Worm (Caenorhabditis elegans): ENCODE results near the gene ZK381.8.

ZK381.8 gene

ce11 chrIV:6977089-6977558 lies 7.0 kb upstream of the ZK381.8 start, which contains the start of the genes pgl-1 and him-3:
Gene pgl-1 (minus strand): TSS chrIV:6977318.
Gene him-3 (plus strand): TSS chrIV:6977508.
- no peak for TF ChIP-seq hmg-1.1 (GFP tag; IDR thresholded peaks at IDR 0.05)
- TF ChIP-seq ztf-7 (tag; optimal IDR thresholded peaks at IDR 0.05) = no peak
- no peak for TF ChIP-seq ceh-28 (tag; optimal IDR thresholded peaks at IDR 0.05)
- no peak for TF ChIP-seq nhr-111 (GFP tag; optimal IDR thresholded peaks at IDR 0.05)
- TF ChIP-seq R02D3.7 (tag; optimal IDR thresholded peaks at IDR 0.05) = no peak
- TF ChIP-seq mep-1 (tag; optimal IDR thresholded peaks at IDR 0.05) = no peak
- TF ChIP-seq lin-15B (tag; optimal IDR thresholded peaks at IDR 0.05) = no peak
- TF ChIP-seq Y75B8A.6 (GFP tag; IDR thresholded peaks at IDR 0.05) = no peak
- TF ChIP-seq lin-38 (GFP tag; IDR thresholded peaks at IDR 0.05) = no peak
- TF ChIP-seq nhr-48 (tag; optimal IDR thresholded peaks at IDR 0.05) = no peak
- TF ChIP-seq daf-19 (GFP tag; conservative IDR thresholded peaks at IDR 0.05) = no peak
- no peak for TF ChIP-seq nhr-28 (tag; optimal IDR thresholded peaks at IDR 0.05)
- TF ChIP-seq snpc-4 (tag; optimal IDR thresholded peaks at IDR 0.05) = no peak
- no peak for TF ChIP-seq skn-1 (tag; optimal IDR thresholded peaks at IDR 0.05)
- no peak for TF ChIP-seq T20F7.1 (GFP tag; optimal IDR thresholded peaks at IDR 0.05)
- no peak for TF ChIP-seq mdl-1 (tag; optimal IDR thresholded peaks at IDR 0.05)

DNA sequence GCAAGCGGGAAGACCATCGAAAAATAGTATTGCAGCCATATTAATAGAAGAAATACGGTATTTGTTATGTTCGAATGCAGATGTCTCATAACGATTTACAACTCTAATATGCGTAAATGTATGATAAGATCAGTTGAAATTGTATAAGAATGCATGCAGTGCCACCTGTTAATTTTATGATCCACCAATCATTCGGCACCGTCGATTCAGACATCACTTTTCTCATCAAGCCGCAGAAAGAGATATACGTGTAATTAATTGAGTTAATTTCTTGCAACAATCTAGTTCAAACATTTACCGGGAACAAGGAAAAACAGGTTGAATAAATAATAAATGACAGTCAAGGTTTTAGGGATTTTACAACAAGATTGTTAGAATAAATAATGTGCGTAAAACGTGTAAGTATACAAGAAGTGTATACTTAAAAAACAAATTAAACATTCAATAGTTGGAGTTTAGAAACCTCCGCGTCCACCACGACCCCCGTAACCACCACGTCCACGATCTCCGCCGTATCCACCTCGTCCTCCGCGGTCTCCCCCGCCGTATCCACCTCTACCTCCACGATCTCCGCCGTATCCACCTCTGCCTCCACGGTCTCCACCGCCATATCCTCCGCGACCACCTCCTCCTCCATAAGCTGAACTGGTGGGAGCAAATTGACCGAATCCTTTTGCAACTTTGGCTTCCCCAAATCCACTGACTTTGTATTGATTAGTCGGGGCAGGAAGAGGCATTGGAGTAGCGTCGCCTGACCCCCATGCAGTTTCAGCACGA lies 4.2 kb upstream of the ZK381.8 start:
- TF ChIP-seq Y48G9A.11 (GFP tag; IDR thresholded peaks at IDR 0.05) (peak; percentile 55; the same call in 1 of the 2 replicates), egl-43 (GFP tag; IDR thresholded peaks at IDR 0.05) (no peak), pqm-1 (tag; optimal IDR thresholded peaks at IDR 0.05) (no peak), F26F4.8 (GFP tag; conservative IDR thresholded peaks at IDR 0.05) (0 out of 2 replicates have a peak, but pooled peaks have one; percentile 16), attf-4 (tag; optimal IDR thresholded peaks at IDR 0.05) (no peak), ctbp-1 (GFP tag; IDR thresholded peaks at IDR 0.05) (0 out of 2 replicates have a peak, but pooled peaks have one; percentile 13), D1046.2 (GFP tag; IDR thresholded peaks at IDR 0.05) (peak; percentile 38; the same call in 1 of the 2 replicates), set-16 (GFP tag; IDR thresholded peaks at IDR 0.05) (peak; percentile 91; the same call in 1 of the 2 replicates), unc-62 (GFP tag; optimal IDR thresholded peaks at IDR 0.05 in 1 of 2) (peak in 1 of 2 experiments; percentile 7), unc-62 (tag; optimal IDR thresholded peaks at IDR 0.05) (no peak), lin-1 (GFP tag; IDR thresholded peaks at IDR 0.05) (no peak), F49E8.2 (tag; optimal IDR thresholded peaks at IDR 0.05; ENCODE audit: borderline replicate concordance) (peak; percentile 50), arid-1 (GFP tag; conservative IDR thresholded peaks at IDR 0.05) (peak; percentile 56; the same call in 1 of the 2 replicates), snpc-1.2 (GFP tag; IDR thresholded peaks at IDR 0.05) (peak; percentile 93)

DNA sequence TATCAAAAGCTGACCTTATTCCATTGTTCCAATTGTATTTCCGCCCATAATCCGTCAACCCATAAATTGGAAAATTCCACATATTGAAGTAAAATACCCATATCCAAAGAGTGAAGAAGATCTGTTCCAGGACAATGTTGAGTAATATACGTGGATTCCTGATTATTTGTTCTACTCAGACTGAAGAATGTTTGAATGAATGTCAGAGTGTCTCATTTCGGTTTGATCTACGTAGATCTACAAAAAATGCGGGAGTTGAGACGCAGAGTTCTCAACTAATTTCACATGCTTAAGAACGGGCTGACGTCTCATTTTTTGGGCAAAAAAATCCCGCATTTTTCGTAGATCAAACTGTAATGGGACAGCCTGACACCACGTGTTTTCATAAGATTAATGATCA lies 2.3 kb upstream of the ZK381.8 start, which contains the start of gene nhr-249:
Gene nhr-249 (minus strand): TSS at position 101 of the 400 bp plus-strand sequence.
- TF ChIP-seq attf-4 (tag; optimal IDR thresholded peaks at IDR 0.05) (no peak), zag-1 (tag; optimal IDR thresholded peaks at IDR 0.05) (no peak), gei-8 (GFP tag; optimal IDR thresholded peaks at IDR 0.05) (no peak), daf-12 (tag; optimal IDR thresholded peaks at IDR 0.05) (no peak), ceh-20 (GFP tag; IDR thresholded peaks at IDR 0.05) (no peak), aly-2 (tag; optimal IDR thresholded peaks at IDR 0.05) (no peak), snpc-1.2 (GFP tag; IDR thresholded peaks at IDR 0.05) (no peak), mdt-29 (GFP tag; IDR thresholded peaks at IDR 0.05) (no peak), skn-1 (tag; optimal IDR thresholded peaks at IDR 0.05) (no peak), nhr-28 (tag; optimal IDR thresholded peaks at IDR 0.05) (no peak), tag-97 (GFP tag; IDR thresholded peaks at IDR 0.05) (no peak), Y5F2A.4 (GFP tag; optimal IDR thresholded peaks at IDR 0.05) (no peak), ceh-28 (tag; optimal IDR thresholded peaks at IDR 0.05) (no peak), lim-7 (GFP tag; IDR thresholded peaks at IDR 0.05) (no peak), tra-1 (GFP tag; IDR thresholded peaks at IDR 0.05) (no peak), unc-130 (GFP tag; optimal IDR thresholded peaks at IDR 0.05) (no peak), spr-3 (GFP tag; optimal IDR thresholded peaks at IDR 0.05) (no peak)
